Worm (Caenorhabditis elegans) whole organism, L4 larva: ENCODE results near the gene str-52.
A peak's percentile ranks its signal among the peaks of the same experiment; 100 is the strongest.

Experiments used
- F37D6.2 ChIP-seq: sonication (generic microtip); optimal IDR thresholded peaks from 2 replicates; lab custom pipeline; 2016; ENCODE audit warnings: mild to moderate bottlenecking, missing genetic modification characterization, missing compliant biosample characterization
- F44E2.7 ChIP-seq: fragments of 200-800 bp; sonication (Bioruptor generic); IDR thresholded peaks from 2 replicates; pipeline ENCODE4 v2.1.2; 2022; ENCODE audit warnings: missing genetic modification characterization, missing compliant biosample characterization
- F49E8.2 ChIP-seq: sonication (generic microtip); optimal IDR thresholded peaks from 2 replicates; lab custom pipeline; 2016; ENCODE audit warnings: missing compliant biosample characterization, mild to moderate bottlenecking, missing genetic modification characterization, borderline replicate concordance
- T26A8.4 ChIP-seq: fragments of 200-800 bp; sonication (Bioruptor generic); IDR thresholded peaks from 2 replicates; pipeline ENCODE4 v1.3.6; 2022; ENCODE audit warnings: missing genetic modification characterization, missing compliant biosample characterization
- Y48G9A.11 ChIP-seq: fragments of 200-800 bp; sonication (Bioruptor generic); IDR thresholded peaks from 2 replicates; pipeline ENCODE4 v1.3.6; 2022; ENCODE audit warnings: missing genetic modification reagents, missing genetic modification characterization, missing compliant biosample characterization
- ZK337.2 ChIP-seq: fragments of 200-800 bp; sonication (Bioruptor generic); IDR thresholded peaks from 2 replicates; pipeline ENCODE4 v1.3.6; 2022; ENCODE audit warnings: missing genetic modification reagents, missing genetic modification characterization, missing compliant biosample characterization
- aha-1 ChIP-seq: fragments of 150-350 bp; peaks from one replicate; lab custom pipeline; 2014; ENCODE audit warnings: missing biosample characterization, missing genetic modification characterization
- aly-2 ChIP-seq: sonication (generic microtip); optimal IDR thresholded peaks from 2 replicates; lab custom pipeline; 2018; ENCODE audit warnings: missing biosample characterization, missing genetic modification characterization
- ceh-20 ChIP-seq: fragments of 200-800 bp; sonication (Bioruptor generic); IDR thresholded peaks from 2 replicates; pipeline ENCODE4 v1.3.6; 2022; ENCODE audit warnings: missing genetic modification reagents, missing genetic modification characterization, missing compliant biosample characterization
- ceh-32 ChIP-seq: sonication (generic microtip); optimal IDR thresholded peaks from 2 replicates; lab custom pipeline; 2016; ENCODE audit warnings: mild to moderate bottlenecking, missing genetic modification characterization, missing compliant biosample characterization; ENCODE audit not compliant: poor library complexity
- ceh-44 ChIP-seq: fragments of 200-800 bp; sonication (Bioruptor generic); IDR thresholded peaks from 2 replicates; pipeline ENCODE4 v1.3.6; 2022; ENCODE audit warnings: missing genetic modification reagents, missing genetic modification characterization, missing compliant biosample characterization
- ces-1 ChIP-seq: fragments of 150-350 bp; sonication (generic microtip); optimal IDR thresholded peaks from 4 replicates; lab custom pipeline; 2014; ENCODE audit warnings: missing biosample characterization, missing genetic modification reagents, missing genetic modification characterization
- ctbp-1 ChIP-seq: fragments of 200-800 bp; sonication (Bioruptor generic); IDR thresholded peaks from 2 replicates; pipeline ENCODE4 v1.3.6; 2022; ENCODE audit warnings: missing genetic modification reagents, missing genetic modification characterization, missing compliant biosample characterization
- dmd-6 ChIP-seq: fragments of 200-800 bp; sonication (Bioruptor generic); IDR thresholded peaks from 2 replicates; pipeline ENCODE4 v1.3.6; 2022; ENCODE audit warnings: missing genetic modification reagents, missing genetic modification characterization, missing compliant biosample characterization
- dmd-8 ChIP-seq: fragments of 200-800 bp; sonication (Bioruptor generic); IDR thresholded peaks from 2 replicates; pipeline ENCODE4 v1.3.6; 2022; ENCODE audit warnings: missing genetic modification characterization, missing compliant biosample characterization
- dmd-9 ChIP-seq: fragments of 200-800 bp; sonication (Bioruptor generic); IDR thresholded peaks from 2 replicates; pipeline ENCODE4 v1.3.6; 2022; ENCODE audit warnings: missing genetic modification reagents, missing genetic modification characterization, missing compliant biosample characterization
- dpl-1 ChIP-seq: fragments of 150-350 bp; optimal IDR thresholded peaks from 2 replicates; lab custom pipeline; 2014; ENCODE audit warnings: missing biosample characterization, missing genetic modification reagents, missing genetic modification characterization
- duxl-1 ChIP-seq: sonication (generic microtip); optimal IDR thresholded peaks from 2 replicates; lab custom pipeline; 2016; ENCODE audit warnings: mild to moderate bottlenecking, missing genetic modification characterization, moderate library complexity, missing compliant biosample characterization; ENCODE audit not compliant: poor library complexity
- dve-1 ChIP-seq: sonication (generic microtip); optimal IDR thresholded peaks from 2 replicates; lab custom pipeline; 2017; ENCODE audit warnings: antibody characterized with exemption, mild to moderate bottlenecking, missing genetic modification characterization, missing compliant biosample characterization; ENCODE audit not compliant: insufficient read depth
- egl-27 ChIP-seq: sonication (generic microtip); optimal IDR thresholded peaks from 3 replicates; lab custom pipeline; 2017; ENCODE audit warnings: missing biosample characterization, missing genetic modification reagents, missing genetic modification characterization
- fkh-10 ChIP-seq: fragments of 150-350 bp; optimal IDR thresholded peaks from 2 replicates; lab custom pipeline; 2014; ENCODE audit warnings: missing biosample characterization, missing genetic modification reagents, missing genetic modification characterization
- fos-1 ChIP-seq: fragments of 150-350 bp; optimal IDR thresholded peaks from 2 replicates; lab custom pipeline; 2014; ENCODE audit warnings: missing biosample characterization, missing genetic modification characterization
- gei-8 ChIP-seq: fragments of 200-800 bp; sonication (Bioruptor generic); optimal IDR thresholded peaks from 2 replicates; lab custom pipeline; 2018; ENCODE audit warnings: mild to moderate bottlenecking, missing genetic modification characterization, missing compliant biosample characterization
- hif-1 ChIP-seq, 2 experiments: sonication (generic microtip); optimal IDR thresholded peaks; 2 replicates each; lab custom pipeline; 2016 to 2017; ENCODE audit warnings: missing compliant biosample characterization in 2 of 2, missing genetic modification characterization in 2 of 2, missing genetic modification reagents in 2 of 2, missing genotype in 2 of 2, mild to moderate bottlenecking in 1 of 2
- hlh-11 ChIP-seq: fragments of 200-800 bp; sonication (Bioruptor generic); optimal IDR thresholded peaks from 2 replicates; lab custom pipeline; 2018; ENCODE audit warnings: mild to moderate bottlenecking, missing genetic modification characterization, missing compliant biosample characterization
- lim-7 ChIP-seq: fragments of 200-800 bp; sonication (Bioruptor generic); IDR thresholded peaks from 2 replicates; pipeline ENCODE4 v1.3.6; 2022; ENCODE audit warnings: missing genetic modification characterization, missing compliant biosample characterization
- lin-15B ChIP-seq: fragments of 150-350 bp; sonication (generic microtip); optimal IDR thresholded peaks from 3 replicates; lab custom pipeline; 2014; ENCODE audit warnings: missing biosample characterization, missing genetic modification characterization
- lsy-2 ChIP-seq, 2 experiments: fragments of 150-350 bp in 1 of 2; sonication (generic microtip) in 1 of 2; optimal IDR thresholded peaks; 2 replicates each; lab custom pipeline; 2014 to 2017; ENCODE audit warnings: missing biosample characterization in 2 of 2, missing genetic modification characterization in 2 of 2
- madf-5 ChIP-seq, 2 experiments: fragments of 200-800 bp; sonication (Bioruptor generic); IDR thresholded peaks; 2 replicates each; pipeline ENCODE4 v1.3.6; 2022; ENCODE audit warnings: missing compliant biosample characterization in 2 of 2, missing genetic modification characterization in 2 of 2
- madf-9 ChIP-seq: fragments of 200-800 bp; sonication (Bioruptor generic); conservative IDR thresholded peaks from 2 replicates; pipeline ENCODE4 v1.3.6; 2022; ENCODE audit warnings: missing genetic modification reagents, missing genetic modification characterization, missing compliant biosample characterization
- mdl-1 ChIP-seq, 2 experiments: fragments of 150-350 bp in 1 of 2; sonication (generic microtip) in 1 of 2; optimal IDR thresholded peaks; 2 replicates each; lab custom pipeline; 2014 to 2017; ENCODE audit warnings: missing biosample characterization in 2 of 2, missing genetic modification characterization in 2 of 2
- mep-1 ChIP-seq: fragments of 150-350 bp; sonication (generic microtip); optimal IDR thresholded peaks from 3 replicates; lab custom pipeline; 2014; ENCODE audit warnings: missing biosample characterization, missing genetic modification characterization
- mxl-2 ChIP-seq: fragments of 200-800 bp; sonication (Bioruptor generic); conservative IDR thresholded peaks from 2 replicates; pipeline ENCODE4 v1.3.6; 2022; ENCODE audit warnings: missing genetic modification reagents, missing genetic modification characterization, missing compliant biosample characterization
- mxl-3 ChIP-seq: fragments of 200-800 bp; sonication (Bioruptor generic); optimal IDR thresholded peaks from 2 replicates; lab custom pipeline; 2018; ENCODE audit warnings: mild to moderate bottlenecking, missing genetic modification characterization, missing compliant biosample characterization
- nhr-10 ChIP-seq: fragments of 150-350 bp; optimal IDR thresholded peaks from 2 replicates; lab custom pipeline; 2014; ENCODE audit warnings: missing biosample characterization, missing genetic modification characterization
- nhr-102 ChIP-seq: sonication (generic microtip); optimal IDR thresholded peaks from 2 replicates; lab custom pipeline; 2016; ENCODE audit warnings: mild to moderate bottlenecking, missing genetic modification characterization, moderate library complexity, missing compliant biosample characterization
- nhr-11 ChIP-seq: fragments of 150-350 bp; optimal IDR thresholded peaks from 2 replicates; lab custom pipeline; 2014; ENCODE audit warnings: missing biosample characterization, missing genetic modification characterization
- nhr-237 ChIP-seq: sonication (generic microtip); optimal IDR thresholded peaks from 2 replicates; lab custom pipeline; 2017; ENCODE audit warnings: missing biosample characterization, missing genetic modification characterization
- nhr-28 ChIP-seq: fragments of 150-350 bp; optimal IDR thresholded peaks from 2 replicates; lab custom pipeline; 2014; ENCODE audit warnings: missing biosample characterization, missing genetic modification characterization
- nhr-41 ChIP-seq: fragments of 200-800 bp; sonication (Bioruptor generic); IDR thresholded peaks from 2 replicates; pipeline ENCODE4 v1.3.6; 2022; ENCODE audit warnings: missing genetic modification reagents, missing genetic modification characterization, missing compliant biosample characterization
- nhr-48 ChIP-seq: sonication (generic microtip); optimal IDR thresholded peaks from 2 replicates; lab custom pipeline; 2016; ENCODE audit warnings: mild to moderate bottlenecking, missing genetic modification characterization, missing compliant biosample characterization
- nhr-6 ChIP-seq: fragments of 150-350 bp; optimal IDR thresholded peaks from 2 replicates; lab custom pipeline; 2014; ENCODE audit warnings: missing biosample characterization, missing genetic modification characterization
- pha-4 ChIP-seq, 2 experiments: fragments of 150-350 bp in 1 of 2; fragments of 200-800 bp in 1 of 2; sonication (Bioruptor generic) in 1 of 2; IDR thresholded peaks in 1 of 2; optimal IDR thresholded peaks in 1 of 2; 2 replicates each; pipeline versions ENCODE4 v1.3.6 to Lab custom; 2014 to 2022; ENCODE audit warnings: missing genetic modification characterization in 2 of 2, missing genetic modification reagents in 2 of 2, missing biosample characterization in 1 of 2, missing compliant biosample characterization in 1 of 2
- php-3 ChIP-seq: fragments of 200-800 bp; sonication (Bioruptor generic); IDR thresholded peaks from 2 replicates; pipeline ENCODE4 v1.3.6; 2022; ENCODE audit warnings: missing genetic modification reagents, missing genetic modification characterization, missing compliant biosample characterization
- rbr-2 ChIP-seq: sonication (generic microtip); optimal IDR thresholded peaks from 2 replicates; lab custom pipeline; 2016; ENCODE audit warnings: missing genotype, missing genetic modification characterization, missing compliant biosample characterization
- skn-1 ChIP-seq: fragments of 150-350 bp; optimal IDR thresholded peaks from 2 replicates; lab custom pipeline; 2014; ENCODE audit warnings: missing biosample characterization, missing genetic modification characterization
- snpc-4 ChIP-seq: fragments of 150-350 bp; optimal IDR thresholded peaks from 2 replicates; lab custom pipeline; 2014; ENCODE audit warnings: missing biosample characterization, missing genetic modification characterization
- tag-97 ChIP-seq: fragments of 200-800 bp; sonication (Bioruptor generic); IDR thresholded peaks from 2 replicates; pipeline ENCODE4 v1.3.6; 2022; ENCODE audit warnings: missing genetic modification characterization, missing compliant biosample characterization
- tra-1 ChIP-seq: fragments of 200-800 bp; sonication (Bioruptor generic); IDR thresholded peaks from 2 replicates; pipeline ENCODE4 v1.3.6; 2022; ENCODE audit warnings: missing genetic modification reagents, missing genetic modification characterization, missing compliant biosample characterization
- unc-130 ChIP-seq: sonication (generic microtip); optimal IDR thresholded peaks from 2 replicates; lab custom pipeline; 2016; ENCODE audit warnings: missing genetic modification reagents, missing genetic modification characterization, missing compliant biosample characterization
- vab-7 ChIP-seq: fragments of 200-800 bp; sonication (Bioruptor generic); IDR thresholded peaks from 2 replicates; pipeline ENCODE4 v1.3.6; 2022; ENCODE audit warnings: missing genetic modification reagents, missing genetic modification characterization, missing compliant biosample characterization

The str-52 gene

ce11 chrV:2134340-2134739 is 11.6 kb downstream of the str-52 start (continued):
- no peak for TF ChIP-seq lin-15B (tag; lab: Kevin White, UChicago)
- TF ChIP-seq tag-97 (GFP tag; lab: Robert Waterston, UW): no peak
- no peak for TF ChIP-seq mxl-2
- TF ChIP-seq nhr-237 (tag; lab: Kevin White, UChicago): no peak
- TF ChIP-seq ceh-44 (GFP tag; lab: Robert Waterston, UW): no peak
- TF ChIP-seq T26A8.4: no peak
- peak; percentile 78 for TF ChIP-seq aha-1 (tag; lab: Kevin White, UChicago)
- no peak for TF ChIP-seq tra-1 (GFP tag; lab: Robert Waterston, UW)
- no peak for TF ChIP-seq F49E8.2 (tag; lab: Kevin White, UChicago)
- TF ChIP-seq ces-1: no peak
- TF ChIP-seq fkh-10: no peak
- no peak for TF ChIP-seq fos-1
- no peak for TF ChIP-seq nhr-6 (tag; lab: Kevin White, UChicago)
- TF ChIP-seq rbr-2 (tag; lab: Kevin White, UChicago): no peak
- TF ChIP-seq Y48G9A.11 (GFP tag; lab: Robert Waterston, UW): 0 out of 2 replicates have a peak, but pooled peaks have one; percentile 39
- no peak for TF ChIP-seq snpc-4
- TF ChIP-seq F44E2.7 (GFP tag; lab: Robert Waterston, UW): no peak
- no peak for TF ChIP-seq ctbp-1
- TF ChIP-seq php-3: no peak
- TF ChIP-seq F37D6.2 (tag; lab: Kevin White, UChicago): no peak
- TF ChIP-seq lim-7 (GFP tag; lab: Robert Waterston, UW): 0 out of 2 replicates have a peak, but pooled peaks have one; percentile 47
- no peak for TF ChIP-seq gei-8 (GFP tag; lab: Kevin White, UChicago)
- TF ChIP-seq egl-27: no peak
- no peak for TF ChIP-seq dmd-9 (GFP tag; lab: Robert Waterston, UW)
- TF ChIP-seq hif-1 (tag; optimal IDR thresholded peaks at IDR 0.05; lab: Kevin White, UChicago): no peak
- no peak for TF ChIP-seq madf-5 (GFP tag; IDR thresholded peaks at IDR 0.05; lab: Robert Waterston, UW)
- no peak for TF ChIP-seq nhr-102 (tag; lab: Kevin White, UChicago)
- TF ChIP-seq mdl-1 (tag; optimal IDR thresholded peaks at IDR 0.05; lab: Kevin White, UChicago): no peak
- peak; percentile 7 for TF ChIP-seq mep-1 (tag; lab: Kevin White, UChicago)
- TF ChIP-seq madf-9: no peak
- peak in 1 of 2 experiments; percentile 26 for TF ChIP-seq lsy-2 (tag; optimal IDR thresholded peaks at IDR 0.05; lab: Kevin White, UChicago)
- no peak for TF ChIP-seq nhr-28 (tag; lab: Kevin White, UChicago)
- TF ChIP-seq ZK337.2 (GFP tag; lab: Robert Waterston, UW): no peak
- no peak for TF ChIP-seq pha-4 (GFP tag; IDR thresholded peaks at IDR 0.05; lab: Robert Waterston, UW)
- no peak for TF ChIP-seq pha-4 (tag; optimal IDR thresholded peaks at IDR 0.05; lab: Kevin White, UChicago)
- TF ChIP-seq dve-1 (tag; lab: Kevin White, UChicago): no peak
- TF ChIP-seq ceh-32 (tag; lab: Kevin White, UChicago): no peak
- TF ChIP-seq nhr-10 (tag; lab: Kevin White, UChicago): no peak
- TF ChIP-seq vab-7: no peak
- TF ChIP-seq ceh-20 (GFP tag; lab: Robert Waterston, UW): no peak
- TF ChIP-seq dmd-6 (GFP tag; lab: Robert Waterston, UW): no peak
- TF ChIP-seq nhr-41 (GFP tag; lab: Robert Waterston, UW): no peak
- no peak for TF ChIP-seq skn-1 (tag; lab: Kevin White, UChicago)

DNA sequence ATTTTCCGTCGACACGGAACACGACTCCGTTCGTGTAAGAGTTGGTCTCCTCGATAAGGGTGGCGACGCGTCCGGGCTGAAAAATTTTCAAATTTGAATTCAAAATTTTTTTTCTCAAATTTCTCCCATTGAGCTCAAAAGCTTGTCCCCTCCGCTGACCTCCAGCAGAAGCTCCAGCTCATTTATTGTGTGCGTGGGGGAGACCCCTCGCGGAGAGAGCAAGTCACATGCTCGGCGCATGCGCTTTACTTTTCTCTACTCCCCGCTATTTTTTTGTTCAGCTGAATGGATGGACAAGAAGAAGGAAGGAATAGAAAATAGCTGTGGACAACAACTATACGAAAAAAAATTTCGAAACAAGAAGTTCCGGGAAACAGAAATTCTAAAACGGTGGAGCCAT is 12.4 kb downstream of the str-52 start:
- TF ChIP-seq dpl-1 (GFP tag; lab: Kevin White, UChicago): peak; percentile 28
- peak; percentile 8 for TF ChIP-seq nhr-48 (tag; lab: Kevin White, UChicago)
- TF ChIP-seq unc-130 (GFP tag; lab: Kevin White, UChicago): no peak
- no peak for TF ChIP-seq nhr-237 (tag; lab: Kevin White, UChicago)
- TF ChIP-seq ZK337.2 (GFP tag; lab: Robert Waterston, UW): no peak
- no peak for TF ChIP-seq aly-2
- no peak for TF ChIP-seq duxl-1
- TF ChIP-seq dmd-9 (GFP tag; lab: Robert Waterston, UW): no peak
- peak; percentile 11 for TF ChIP-seq mxl-3
- peak; percentile 23 for TF ChIP-seq dve-1 (tag; lab: Kevin White, UChicago)
- peak; percentile 2 for TF ChIP-seq ces-1
- TF ChIP-seq nhr-11 (tag; lab: Kevin White, UChicago): peak; percentile 49
- TF ChIP-seq F37D6.2 (tag; lab: Kevin White, UChicago): peak; percentile 63
- no peak for TF ChIP-seq T26A8.4
- TF ChIP-seq hlh-11 (tag; lab: Kevin White, UChicago): peak; percentile 83
- no peak for TF ChIP-seq lin-15B (tag; lab: Kevin White, UChicago)
- no peak for TF ChIP-seq dmd-8 (GFP tag; lab: Robert Waterston, UW)
